Worm (Caenorhabditis elegans): ENCODE measurements around the gene skpo-2.
"Not testable (repeated sequence)": the region's sequence is repeated elsewhere in the genome, so short reads cannot be mapped to it uniquely, and the experiment has no call there.

skpo-2 gene

ce11 chrII:3461586-3461985 lies 25.3 kb upstream of the skpo-2 start, which contains the start of gene C16C8.8:
Gene C16C8.8 (minus strand): TSS chrII:3461686.
- TF ChIP-seq efl-3 (GFP tag; optimal IDR thresholded peaks at IDR 0.05) (no peak), aly-2 (tag; optimal IDR thresholded peaks at IDR 0.05) (no peak), lin-14 (GFP tag; optimal IDR thresholded peaks at IDR 0.05) (no peak), lsy-2 (tag; optimal IDR thresholded peaks at IDR 0.05) (no peak), dpl-1 (GFP tag; optimal IDR thresholded peaks at IDR 0.05) (no peak)

ce11 chrII:3460048-3460447 lies 23.7 kb upstream of the skpo-2 start, which contains the start of gene C16C8.7:
Gene C16C8.7 (minus strand): TSS chrII:3460148.
- no peak for TF ChIP-seq nhr-12 (tag; optimal IDR thresholded peaks at IDR 0.05)
- no peak for TF ChIP-seq tbx-2 (tag; optimal IDR thresholded peaks at IDR 0.05)
- no peak for TF ChIP-seq ets-5 (GFP tag; IDR thresholded peaks at IDR 0.05)

ce11 chrII:3459199-3459598 lies 22.9 kb upstream of the skpo-2 start:
- TF ChIP-seq ceh-82 (tag; optimal IDR thresholded peaks at IDR 0.05): no peak
- no peak for TF ChIP-seq sup-37 (GFP tag; optimal IDR thresholded peaks at IDR 0.05)
- no peak for TF ChIP-seq grh-1 (GFP tag; IDR thresholded peaks at IDR 0.05)
- TF ChIP-seq nhr-20 (tag; optimal IDR thresholded peaks at IDR 0.05): no peak
- no peak for TF ChIP-seq ceh-63 (GFP tag; optimal IDR thresholded peaks at IDR 0.05)
- TF ChIP-seq skn-1 (tag; optimal IDR thresholded peaks at IDR 0.05): no peak
- no peak for TF ChIP-seq xbp-1 (tag; optimal IDR thresholded peaks at IDR 0.05)
- no peak for TF ChIP-seq tlp-1 (tag; optimal IDR thresholded peaks at IDR 0.05)

- TF ChIP-seq nhr-90 (tag; optimal IDR thresholded peaks at IDR 0.05; ENCODE audit: poor library complexity): no peak
- TF ChIP-seq C16A3.4 (tag; optimal IDR thresholded peaks at IDR 0.05): no peak
- no peak for TF ChIP-seq nhr-85 (tag)
Measured at ce11 chrII:3458209-3458608, 21.9 kb upstream of the skpo-2 start, which contains the start of the genes C16C8.26 and C16C8.19. Gene C16C8.26 (minus strand): TSS chrII:3458309. Gene C16C8.19 (plus strand): TSS chrII:3458487.

- no peak for TF ChIP-seq ceh-90 (tag; optimal IDR thresholded peaks at IDR 0.05)
- no peak for TF ChIP-seq mep-1 (tag; optimal IDR thresholded peaks at IDR 0.05)
Measured at ce11 chrII:3453521-3453920, 17.2 kb upstream of the skpo-2 start, which contains the start of gene C16C8.11. Gene C16C8.11 (plus strand): TSS chrII:3453708.

ce11 chrII:3452421-3452820 lies 16.1 kb upstream of the skpo-2 start, which contains the start of gene C16C8.12:
Gene C16C8.12 (plus strand): TSS chrII:3452721.
- TF ChIP-seq nhr-90 (tag; optimal IDR thresholded peaks at IDR 0.05; ENCODE audit: poor library complexity) (no peak), nhr-237 (tag; optimal IDR thresholded peaks at IDR 0.05) (no peak), C04F5.9 (tag; optimal IDR thresholded peaks at IDR 0.05) (no peak), sox-4 (tag; optimal IDR thresholded peaks at IDR 0.05) (no peak), mef-2 (tag; optimal IDR thresholded peaks at IDR 0.05) (no peak), aha-1 (tag; optimal IDR thresholded peaks at IDR 0.05) (no peak), lin-15B (tag; optimal IDR thresholded peaks at IDR 0.05) (no peak), ceh-63 (GFP tag; optimal IDR thresholded peaks at IDR 0.05) (no peak), C16A3.4 (tag; optimal IDR thresholded peaks at IDR 0.05) (no peak), ztf-11 (tag; optimal IDR thresholded peaks at IDR 0.05) (no peak), elt-3 (tag; optimal IDR thresholded peaks at IDR 0.05) (no peak), lir-3 (tag; optimal IDR thresholded peaks at IDR 0.05; ENCODE audit: poor library complexity) (no peak)

ce11 chrII:3449514-3449913 lies 13.2 kb upstream of the skpo-2 start, which contains the start of gene C16C8.14:
Gene C16C8.14 (plus strand): TSS chrII:3449814.
- not testable (repeated sequence) for TF ChIP-seq dsc-1, pqm-1, mep-1 (tag; optimal IDR thresholded peaks at IDR 0.05)

Data from whole organism, L1 larva.